Fruit fly (Drosophila melanogaster): ENCODE data around the gene alpha-PheRS.
A peak's percentile ranks its signal among the peaks of the same experiment; 100 is the strongest.

Gene alpha-PheRS

DNA sequence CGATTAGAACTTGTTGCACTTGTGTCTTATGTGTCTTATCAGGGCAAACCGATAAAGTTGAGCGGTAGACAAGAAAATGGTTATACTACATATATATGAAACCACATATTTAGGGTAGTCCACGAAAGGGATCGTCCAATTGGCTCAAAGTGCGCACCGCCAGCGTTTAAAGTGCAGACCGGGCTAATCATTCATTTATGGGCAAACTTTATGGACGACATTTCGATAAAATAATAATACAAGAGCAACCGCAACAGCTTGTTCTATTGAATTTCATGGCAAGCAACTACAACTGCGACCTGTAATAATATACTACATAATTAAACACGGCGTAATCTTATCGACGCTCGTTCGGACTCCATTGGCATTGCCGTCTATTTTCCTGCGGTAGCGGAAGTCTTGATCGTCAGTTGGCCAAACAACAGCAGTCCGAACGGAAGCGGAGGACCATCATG, 10.0 kb downstream of the alpha-PheRS start, which contains the start of the genes cyr and CG2120:
Gene cyr, minus strand, starts transcription at position 294 of the 455 bp plus-strand sequence.
Gene CG2120, plus strand, starts transcription at position 405 of the 455 bp plus-strand sequence.
- TF ChIP-seq pad (GFP tag; optimal IDR thresholded peaks at IDR 0.05) (no peak), cic (GFP tag; optimal IDR thresholded peaks at IDR 0.05) (no peak), Mnt (GFP tag; optimal IDR thresholded peaks at IDR 0.05) (no peak), CG1620 (GFP tag; optimal IDR thresholded peaks at IDR 0.05) (no peak)

DNA sequence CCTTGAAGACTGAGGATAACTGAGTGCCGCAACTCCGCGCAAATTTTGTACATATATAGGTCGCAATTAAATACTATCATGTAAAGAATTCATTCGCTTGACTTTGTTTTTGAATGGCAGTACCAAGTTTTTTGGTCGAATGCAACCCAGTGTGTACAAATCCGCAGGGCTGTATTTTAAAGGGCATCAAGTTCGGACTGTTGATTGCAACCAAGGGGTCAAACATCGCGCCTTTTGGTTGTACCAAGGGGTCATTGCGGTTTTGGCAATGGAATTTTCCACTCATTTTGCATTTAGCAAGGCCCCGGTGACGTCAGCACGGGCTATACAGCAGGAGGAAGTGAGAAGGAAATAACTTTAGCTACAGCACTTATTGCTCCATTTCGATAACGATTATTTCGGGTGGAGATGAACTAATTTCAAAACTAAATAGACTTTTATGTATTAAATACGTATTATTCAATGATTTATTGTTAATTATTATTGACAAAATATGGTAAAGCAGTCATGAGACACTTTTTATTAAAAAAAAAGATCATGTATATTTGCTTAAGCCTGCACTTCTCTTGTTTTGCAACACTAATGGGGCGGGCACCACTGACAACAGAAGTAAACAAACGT, 13.6 kb downstream of the alpha-PheRS start, which contains the start of gene CG10958:
Gene CG10958, plus strand, starts transcription at position 593 of the 621 bp plus-strand sequence.
- TF ChIP-seq CG12768 (GFP tag; optimal IDR thresholded peaks at IDR 0.05): peak; percentile 40
- no peak for TF ChIP-seq Hr96 (GFP tag; optimal IDR thresholded peaks at IDR 0.05)
- peak; percentile 80 for TF ChIP-seq CG14711 (tag; optimal IDR thresholded peaks at IDR 0.05)
- TF ChIP-seq Crg-1 (GFP tag; optimal IDR thresholded peaks at IDR 0.05): peak; percentile 62
- no peak for TF ChIP-seq CG7045 (GFP tag; optimal IDR thresholded peaks at IDR 0.05)
- peak; percentile 18 for TF ChIP-seq toe (GFP tag; optimal IDR thresholded peaks at IDR 0.05)
- TF ChIP-seq cic (GFP tag; optimal IDR thresholded peaks at IDR 0.05): no peak
- TF ChIP-seq CG5204 (GFP tag; optimal IDR thresholded peaks at IDR 0.05): no peak
- peak; percentile 59 for TF ChIP-seq CG1620 (GFP tag; optimal IDR thresholded peaks at IDR 0.05)
- peak; percentile 45 for TF ChIP-seq CG33017 (tag; optimal IDR thresholded peaks at IDR 0.05)
- TF ChIP-seq CG7101 (tag; optimal IDR thresholded peaks at IDR 0.05): peak; percentile 82
- peak; percentile 42 for TF ChIP-seq ovo (GFP tag; optimal IDR thresholded peaks at IDR 0.05)
- peak; percentile 83 for TF ChIP-seq tj (GFP tag; optimal IDR thresholded peaks at IDR 0.05)
- TF ChIP-seq CG11617 (GFP tag; optimal IDR thresholded peaks at IDR 0.05): peak; percentile 74
- peak; percentile 82 for TF ChIP-seq bab1 (GFP tag; optimal IDR thresholded peaks at IDR 0.05)
- peak; percentile 77 for TF ChIP-seq Mnt (GFP tag; optimal IDR thresholded peaks at IDR 0.05)
- peak; percentile 50 for TF ChIP-seq pad (GFP tag; optimal IDR thresholded peaks at IDR 0.05)
- TF ChIP-seq cnc (optimal IDR thresholded peaks at IDR 0.05): no peak
- no peak for TF ChIP-seq Clk (GFP tag; optimal IDR thresholded peaks at IDR 0.05)
- TF ChIP-seq kay (GFP tag; ENCODE audit: borderline replicate concordance): no peak

DNA sequence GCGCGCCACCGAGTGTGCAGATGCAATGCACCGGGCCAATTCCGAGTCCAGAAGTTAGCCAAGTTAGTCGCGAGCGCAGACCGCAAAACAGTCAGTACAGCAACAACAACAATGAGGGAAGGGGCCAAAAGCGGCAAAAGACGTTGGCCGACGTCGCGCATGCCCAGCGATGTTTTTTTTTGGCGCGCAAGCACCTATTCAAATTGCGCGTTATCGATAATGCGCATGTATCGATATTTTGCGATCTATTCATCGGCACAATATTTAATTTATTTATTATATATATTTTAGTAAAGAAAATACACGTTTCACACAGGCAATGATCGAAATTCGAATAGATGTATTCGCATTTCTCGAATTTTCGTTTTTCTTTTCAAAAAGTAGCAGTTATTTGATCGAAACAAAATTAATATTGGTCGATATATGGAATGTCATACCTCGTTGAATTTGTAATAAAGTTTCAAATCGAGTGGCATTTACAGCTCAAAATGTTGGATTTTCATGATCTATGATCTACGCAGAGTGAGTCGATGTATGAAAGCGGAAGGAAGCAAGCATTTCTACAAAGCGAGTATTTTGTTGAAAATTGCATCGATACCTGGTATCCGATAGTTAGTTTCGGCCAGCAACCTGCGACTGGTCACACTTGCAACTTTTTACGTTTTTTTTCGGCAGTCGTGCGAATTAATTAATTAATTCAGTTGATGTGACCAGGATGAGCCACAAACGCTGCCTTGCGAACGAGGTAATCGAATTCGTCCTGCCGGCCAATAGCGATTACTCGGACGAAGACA, 16.0 kb downstream of the alpha-PheRS start, which contains the start of gene CG2116:
Gene CG2116, plus strand, starts transcription at position 609 of the 794 bp plus-strand sequence.
- TF ChIP-seq ovo (GFP tag; optimal IDR thresholded peaks at IDR 0.05) (no peak), pad (GFP tag; optimal IDR thresholded peaks at IDR 0.05) (peak; percentile 25), CG5204 (GFP tag; optimal IDR thresholded peaks at IDR 0.05) (no peak), CG7045 (GFP tag; optimal IDR thresholded peaks at IDR 0.05) (no peak), CG14711 (tag; optimal IDR thresholded peaks at IDR 0.05) (no peak), Mnt (GFP tag; optimal IDR thresholded peaks at IDR 0.05) (peak; percentile 47), kay (GFP tag; ENCODE audit: borderline replicate concordance) (no peak), CG12768 (GFP tag; optimal IDR thresholded peaks at IDR 0.05) (no peak), bab1 (GFP tag; optimal IDR thresholded peaks at IDR 0.05) (peak; percentile 14), Hr96 (GFP tag; optimal IDR thresholded peaks at IDR 0.05) (no peak), CG1620 (GFP tag; optimal IDR thresholded peaks at IDR 0.05) (peak; percentile 24), toe (GFP tag; optimal IDR thresholded peaks at IDR 0.05) (peak; percentile 8), Clk (GFP tag; optimal IDR thresholded peaks at IDR 0.05) (no peak), CG7101 (tag; optimal IDR thresholded peaks at IDR 0.05) (peak; percentile 7), cic (GFP tag; optimal IDR thresholded peaks at IDR 0.05) (no peak)

DNA sequence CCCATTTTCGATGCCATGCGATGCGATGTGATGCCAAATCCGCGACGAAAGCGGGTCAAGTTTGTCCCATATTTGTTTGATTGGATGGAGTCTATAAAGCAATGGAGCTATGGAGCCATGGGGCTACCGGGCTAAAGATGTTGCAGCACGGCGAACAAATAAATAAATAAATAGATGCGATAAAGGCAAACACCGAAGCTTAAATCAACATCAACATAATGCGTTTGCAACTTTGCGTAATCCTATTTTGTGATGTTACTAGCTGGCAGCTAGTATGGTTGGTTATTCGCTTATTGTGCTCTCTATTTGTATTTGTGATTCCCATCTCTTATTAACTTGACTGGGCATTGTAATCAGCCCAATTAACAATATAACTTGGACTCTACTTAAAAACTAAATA, 17.3 kb downstream of the alpha-PheRS start:
- TF ChIP-seq Clk (GFP tag; optimal IDR thresholded peaks at IDR 0.05): no peak
- TF ChIP-seq bab1 (GFP tag; optimal IDR thresholded peaks at IDR 0.05): no peak
- no peak for TF ChIP-seq toe (GFP tag; optimal IDR thresholded peaks at IDR 0.05)
- no peak for TF ChIP-seq CG33017 (tag; optimal IDR thresholded peaks at IDR 0.05)
- TF ChIP-seq CG14711 (tag; optimal IDR thresholded peaks at IDR 0.05): no peak
- no peak for TF ChIP-seq tj (GFP tag; optimal IDR thresholded peaks at IDR 0.05)
- no peak for TF ChIP-seq Hr96 (GFP tag; optimal IDR thresholded peaks at IDR 0.05)
- TF ChIP-seq CG5204 (GFP tag; optimal IDR thresholded peaks at IDR 0.05): no peak
- no peak for TF ChIP-seq ovo (GFP tag; optimal IDR thresholded peaks at IDR 0.05)
- no peak for TF ChIP-seq Mnt (GFP tag; optimal IDR thresholded peaks at IDR 0.05)
- no peak for TF ChIP-seq cnc (optimal IDR thresholded peaks at IDR 0.05)
- TF ChIP-seq CG7045 (GFP tag; optimal IDR thresholded peaks at IDR 0.05): no peak
- no peak for TF ChIP-seq CG7101 (tag; optimal IDR thresholded peaks at IDR 0.05)
- TF ChIP-seq CG12768 (GFP tag; optimal IDR thresholded peaks at IDR 0.05): no peak
- TF ChIP-seq CG1620 (GFP tag; optimal IDR thresholded peaks at IDR 0.05): no peak
- no peak for TF ChIP-seq Crg-1 (GFP tag; optimal IDR thresholded peaks at IDR 0.05)
- TF ChIP-seq CG11617 (GFP tag; optimal IDR thresholded peaks at IDR 0.05): no peak
- no peak for TF ChIP-seq kay (GFP tag; ENCODE audit: borderline replicate concordance)

DNA sequence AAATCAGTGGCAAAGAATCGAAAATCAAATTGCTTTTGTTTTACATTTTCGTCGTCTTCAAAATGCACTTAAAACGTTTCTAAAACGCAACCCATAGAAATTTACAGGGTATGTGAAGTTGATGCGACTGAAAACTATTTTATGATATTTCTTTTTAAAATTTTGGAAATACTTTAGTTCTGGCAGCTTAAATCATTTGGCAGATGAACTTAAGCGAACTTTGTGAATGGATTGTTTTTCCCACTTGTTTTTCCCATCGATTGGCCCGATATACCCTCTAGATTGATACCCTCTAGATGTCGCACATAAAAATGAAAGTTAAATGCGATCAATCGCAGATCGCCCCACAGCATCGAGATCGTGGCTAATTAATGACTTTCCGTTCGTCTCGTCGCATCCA, 19.3 kb downstream of the alpha-PheRS start:
- TF ChIP-seq CG12768 (GFP tag; optimal IDR thresholded peaks at IDR 0.05): no peak
- no peak for TF ChIP-seq CG7101 (tag; optimal IDR thresholded peaks at IDR 0.05)
- no peak for TF ChIP-seq ovo (GFP tag; optimal IDR thresholded peaks at IDR 0.05)
- TF ChIP-seq Mnt (GFP tag; optimal IDR thresholded peaks at IDR 0.05): no peak
- TF ChIP-seq tj (GFP tag; optimal IDR thresholded peaks at IDR 0.05): no peak
- TF ChIP-seq toe (GFP tag; optimal IDR thresholded peaks at IDR 0.05): no peak
- TF ChIP-seq CG1620 (GFP tag; optimal IDR thresholded peaks at IDR 0.05): no peak
- no peak for TF ChIP-seq CG5204 (GFP tag; optimal IDR thresholded peaks at IDR 0.05)
- TF ChIP-seq Clk (GFP tag; optimal IDR thresholded peaks at IDR 0.05): no peak
- no peak for TF ChIP-seq CG33017 (tag; optimal IDR thresholded peaks at IDR 0.05)
- no peak for TF ChIP-seq CG11617 (GFP tag; optimal IDR thresholded peaks at IDR 0.05)
- TF ChIP-seq cic (GFP tag; optimal IDR thresholded peaks at IDR 0.05): no peak
- no peak for TF ChIP-seq kay (GFP tag; ENCODE audit: borderline replicate concordance)
- TF ChIP-seq cnc (optimal IDR thresholded peaks at IDR 0.05): no peak
- TF ChIP-seq pad (GFP tag; optimal IDR thresholded peaks at IDR 0.05): no peak
- no peak for TF ChIP-seq bab1 (GFP tag; optimal IDR thresholded peaks at IDR 0.05)
- TF ChIP-seq Hr96 (GFP tag; optimal IDR thresholded peaks at IDR 0.05): no peak
- no peak for TF ChIP-seq CG14711 (tag; optimal IDR thresholded peaks at IDR 0.05)
